Fruit fly (Drosophila melanogaster) whole organism, embryonic: Measurements from ENCODE around the gene CG46301.

Experiments
- Atf6 ChIP-seq: fragments of 200-800 bp; sonication (Bioruptor generic); IDR thresholded peaks from 2 replicates; pipeline ENCODE4 v1.3.6; 2022; ENCODE audit warnings: missing biosample characterization, missing genetic modification characterization
- CG10959 ChIP-seq: fragments of 200-800 bp; sonication (Bioruptor generic); IDR thresholded peaks from 2 replicates; pipeline ENCODE4 v1.3.6; 2022; ENCODE audit warnings: missing biosample characterization, missing genetic modification characterization
- CG13424 ChIP-seq: fragments of 200-800 bp; sonication (Bioruptor generic); optimal IDR thresholded peaks from 2 replicates; lab custom pipeline; 2019; ENCODE audit warnings: missing biosample characterization, mild to moderate bottlenecking, missing genetic modification characterization, moderate library complexity
- CG15514 ChIP-seq: fragments of 200-800 bp; sonication (Bioruptor generic); optimal IDR thresholded peaks from 3 replicates; lab custom pipeline; 2017; ENCODE audit warnings: missing biosample characterization, missing genetic modification characterization, mild to moderate bottlenecking, moderate library complexity, missing genetic modification reagents
- CG17359 ChIP-seq: fragments of 200-800 bp; sonication (Bioruptor generic); optimal IDR thresholded peaks from 3 replicates; lab custom pipeline; 2018; ENCODE audit warnings: missing biosample characterization, mild to moderate bottlenecking, missing genetic modification characterization, moderate library complexity
- CG17385 ChIP-seq: fragments of 200-800 bp; sonication (Bioruptor generic); optimal IDR thresholded peaks from 3 replicates; lab custom pipeline; 2018; ENCODE audit warnings: missing biosample characterization, mild to moderate bottlenecking, missing genetic modification characterization
- CG17612 ChIP-seq: fragments of 200-800 bp; sonication (Bioruptor generic); IDR thresholded peaks from 2 replicates; pipeline ENCODE4 v1.3.6; 2022; ENCODE audit warnings: missing biosample characterization, missing genetic modification characterization
- CG17802 ChIP-seq: fragments of 200-800 bp; sonication (Bioruptor generic); optimal IDR thresholded peaks from 2 replicates; lab custom pipeline; 2018; ENCODE audit warnings: missing biosample characterization, mild to moderate bottlenecking, missing genetic modification characterization, moderate library complexity
- CG1832 ChIP-seq: fragments of 200-800 bp; sonication (Bioruptor generic); optimal IDR thresholded peaks from 2 replicates; lab custom pipeline; 2017; ENCODE audit warnings: missing biosample characterization, mild to moderate bottlenecking, missing genetic modification characterization, inconsistent platforms
- CG2712 ChIP-seq: fragments of 200-800 bp; optimal IDR thresholded peaks from 3 replicates; lab custom pipeline; 2019; ENCODE audit warnings: missing biosample characterization, mild to moderate bottlenecking, missing genetic modification characterization, moderate library complexity
- CG30431 ChIP-seq: fragments of 200-800 bp; sonication (Bioruptor generic); optimal IDR thresholded peaks from 2 replicates; lab custom pipeline; 2017; ENCODE audit warnings: missing biosample characterization, missing genetic modification characterization
- CG3407 ChIP-seq: fragments of 200-800 bp; sonication (Bioruptor generic); optimal IDR thresholded peaks from 2 replicates; lab custom pipeline; 2018; ENCODE audit warnings: missing biosample characterization, mild to moderate bottlenecking, missing genetic modification characterization
- CG34422 ChIP-seq: fragments of 200-800 bp; sonication (Bioruptor generic); IDR thresholded peaks from 3 replicates; pipeline ENCODE4 v1.3.6; 2022; ENCODE audit warnings: missing biosample characterization, missing genetic modification characterization
- CG7786 ChIP-seq: fragments of 200-800 bp; sonication (Bioruptor generic); optimal IDR thresholded peaks from 2 replicates; lab custom pipeline; 2016; ENCODE audit warnings: missing biosample characterization, missing genetic modification characterization
- CG7839 ChIP-seq: fragments of 200-800 bp; sonication (Bioruptor generic); optimal IDR thresholded peaks from 3 replicates; lab custom pipeline; 2018; ENCODE audit warnings: missing biosample characterization, mild to moderate bottlenecking, missing genetic modification characterization, moderate library complexity
- CG7928 ChIP-seq: fragments of 200-800 bp; sonication (Bioruptor generic); optimal IDR thresholded peaks from 2 replicates; lab custom pipeline; 2017; ENCODE audit warnings: missing biosample characterization, mild to moderate bottlenecking, missing genetic modification characterization
- CG7963 ChIP-seq: fragments of 200-800 bp; sonication (Bioruptor generic); IDR thresholded peaks from 3 replicates; pipeline ENCODE4 v1.3.6; 2022; ENCODE audit warnings: missing biosample characterization, missing genetic modification characterization; ENCODE audit not compliant: partially characterized antibody
- CG9727 ChIP-seq: fragments of 200-800 bp; sonication (Bioruptor generic); optimal IDR thresholded peaks from 3 replicates; lab custom pipeline; 2017; ENCODE audit warnings: missing biosample characterization, mild to moderate bottlenecking, missing genetic modification characterization
- Fer1 ChIP-seq: fragments of 200-800 bp; sonication (Bioruptor generic); optimal IDR thresholded peaks from 2 replicates; lab custom pipeline; 2017; ENCODE audit warnings: missing biosample characterization, mild to moderate bottlenecking, missing genetic modification characterization
- Hmr ChIP-seq: fragments of 200-800 bp; sonication (Bioruptor generic); optimal IDR thresholded peaks from 3 replicates; lab custom pipeline; 2017; ENCODE audit warnings: mild to moderate bottlenecking, missing biosample characterization, missing genetic modification reagents, missing genetic modification characterization
- MESR4 ChIP-seq: fragments of 200-800 bp; sonication (Bioruptor generic); optimal IDR thresholded peaks from 2 replicates; lab custom pipeline; 2018; ENCODE audit warnings: missing biosample characterization, mild to moderate bottlenecking, missing genetic modification characterization, moderate library complexity
- Mes4 ChIP-seq: fragments of 200-800 bp; sonication (Bioruptor generic); optimal IDR thresholded peaks from 2 replicates; lab custom pipeline; 2016; ENCODE audit warnings: missing biosample characterization, missing genetic modification characterization
- Nf-YC ChIP-seq: fragments of 200-800 bp; optimal IDR thresholded peaks from 3 replicates; lab custom pipeline; 2019; ENCODE audit warnings: missing biosample characterization, mild to moderate bottlenecking, missing genetic modification characterization, moderate library complexity
- Optix ChIP-seq: fragments of 200-800 bp; sonication (Bioruptor generic); IDR thresholded peaks from 3 replicates; pipeline ENCODE4 v1.3.6; 2022; ENCODE audit warnings: missing biosample characterization, missing genetic modification characterization
- Scr ChIP-seq: fragments of 200-800 bp; sonication (Bioruptor generic); IDR thresholded peaks from 2 replicates; pipeline ENCODE4 v1.3.6; 2022; ENCODE audit warnings: missing biosample characterization, missing genetic modification characterization; ENCODE audit not compliant: partially characterized antibody
- Spps ChIP-seq: fragments of 200-800 bp; sonication (Bioruptor generic); optimal IDR thresholded peaks from 2 replicates; lab custom pipeline; 2018; ENCODE audit warnings: missing biosample characterization, mild to moderate bottlenecking, missing genetic modification characterization
- TFAM ChIP-seq: fragments of 200-800 bp; sonication (Bioruptor generic); optimal IDR thresholded peaks from 2 replicates; lab custom pipeline; 2017; ENCODE audit warnings: missing biosample characterization, missing genetic modification characterization, inconsistent platforms
- bowl ChIP-seq: fragments of 200-800 bp; sonication (Bioruptor generic); IDR thresholded peaks from 2 replicates; pipeline ENCODE4 v1.3.6; 2022; ENCODE audit warnings: missing biosample characterization, missing genetic modification characterization
- cg ChIP-seq: fragments of 200-800 bp; sonication (Bioruptor generic); optimal IDR thresholded peaks from 3 replicates; lab custom pipeline; 2019; ENCODE audit warnings: missing biosample characterization, mild to moderate bottlenecking, missing genetic modification characterization, moderate library complexity
- dati ChIP-seq: fragments of 200-800 bp; sonication (Bioruptor generic); IDR thresholded peaks from 2 replicates; pipeline ENCODE4 v1.3.6; 2022; ENCODE audit warnings: missing biosample characterization, missing genetic modification characterization
- dmrt99B ChIP-seq: fragments of 200-800 bp; sonication (Bioruptor generic); optimal IDR thresholded peaks from 2 replicates; lab custom pipeline; 2018; ENCODE audit warnings: missing biosample characterization, mild to moderate bottlenecking, missing genetic modification characterization, moderate library complexity
- fd64A ChIP-seq: fragments of 200-800 bp; sonication (Bioruptor generic); optimal IDR thresholded peaks from 3 replicates; lab custom pipeline; 2018; ENCODE audit warnings: missing biosample characterization, mild to moderate bottlenecking, missing genetic modification characterization
- fu2 ChIP-seq: fragments of 200-800 bp; sonication (Bioruptor generic); optimal IDR thresholded peaks from 2 replicates; lab custom pipeline; 2016; ENCODE audit warnings: missing biosample characterization, missing genetic modification characterization
- gcm2 ChIP-seq: fragments of 200-800 bp; sonication (Bioruptor generic); optimal IDR thresholded peaks from 2 replicates; lab custom pipeline; 2016; ENCODE audit warnings: missing biosample characterization, missing genetic modification characterization
- gem ChIP-seq: fragments of 200-800 bp; sonication (Bioruptor generic); optimal IDR thresholded peaks from 2 replicates; lab custom pipeline; 2019; ENCODE audit warnings: missing biosample characterization, mild to moderate bottlenecking, missing genetic modification characterization, moderate library complexity
- gro ChIP-seq: fragments of 200-800 bp; sonication (Bioruptor generic); optimal IDR thresholded peaks from 2 replicates; lab custom pipeline; 2016; ENCODE audit warnings: missing biosample characterization, missing genetic modification characterization
- her ChIP-seq: fragments of 200-800 bp; sonication (Bioruptor generic); optimal IDR thresholded peaks from 2 replicates; lab custom pipeline; 2016; ENCODE audit warnings: missing biosample characterization, missing genetic modification characterization
- hkb ChIP-seq, 2 experiments: fragments of 200-800 bp in 1 of 2; fragments of >200 bp in 1 of 2; sonication (Bioruptor generic) in 1 of 2; IDR thresholded peaks in 1 of 2; optimal IDR thresholded peaks in 1 of 2; 2 replicates each; pipeline versions ENCODE4 v1.3.6 to Lab custom; 2017 to 2022; ENCODE audit warnings: missing biosample characterization in 1 of 2, missing genetic modification characterization in 1 of 2
- hth ChIP-seq: fragments of >200 bp; optimal IDR thresholded peaks from 2 replicates; lab custom pipeline; 2017; ENCODE audit warnings: inconsistent platforms
- knrl ChIP-seq: fragments of 200-800 bp; sonication (Bioruptor generic); IDR thresholded peaks from 3 replicates; pipeline ENCODE4 v1.3.6; 2022; ENCODE audit warnings: missing biosample characterization, missing genetic modification characterization; ENCODE audit not compliant: partially characterized antibody
- otp ChIP-seq: fragments of 200-800 bp; sonication (Bioruptor generic); IDR thresholded peaks from 3 replicates; pipeline ENCODE4, ENCODE4 v1.3.6; 2022; ENCODE audit warnings: missing biosample characterization, missing genetic modification characterization
- phol ChIP-seq: fragments of 200-800 bp; sonication (Bioruptor generic); optimal IDR thresholded peaks from 3 replicates; lab custom pipeline; 2018; ENCODE audit warnings: missing biosample characterization, mild to moderate bottlenecking, missing genetic modification characterization, moderate library complexity
- pita ChIP-seq: fragments of 200-800 bp; sonication (Bioruptor generic); optimal IDR thresholded peaks from 2 replicates; lab custom pipeline; 2017; ENCODE audit warnings: missing biosample characterization, mild to moderate bottlenecking, missing genetic modification characterization
- rib ChIP-seq: fragments of 200-800 bp; sonication (Bioruptor generic); IDR thresholded peaks from 2 replicates; pipeline ENCODE4 v1.3.6; 2022; ENCODE audit warnings: missing biosample characterization, missing genetic modification characterization
- sr ChIP-seq: fragments of 200-800 bp; sonication (Bioruptor generic); IDR thresholded peaks from 3 replicates; pipeline ENCODE4 v1.3.6; 2022; ENCODE audit warnings: missing biosample characterization, missing genetic modification characterization
- tap ChIP-seq: fragments of 200-800 bp; optimal IDR thresholded peaks from 3 replicates; lab custom pipeline; 2019; ENCODE audit warnings: missing biosample characterization, mild to moderate bottlenecking, missing genetic modification characterization, moderate library complexity
- tna ChIP-seq: fragments of 200-800 bp; sonication (Bioruptor generic); IDR thresholded peaks from 2 replicates; pipeline ENCODE4 v1.3.6; 2022; ENCODE audit warnings: missing biosample characterization, missing genetic modification characterization; ENCODE audit not compliant: partially characterized antibody
- ttk ChIP-seq: fragments of 200-800 bp; sonication (Bioruptor generic); IDR thresholded peaks from 2 replicates; pipeline ENCODE4 v2.1.2; 2022; ENCODE audit warnings: missing biosample characterization, missing genetic modification characterization
- wor ChIP-seq: fragments of 200-800 bp; sonication (Bioruptor generic); IDR thresholded peaks from 2 replicates; pipeline ENCODE4 v1.3.6; 2022; ENCODE audit warnings: missing biosample characterization, missing genetic modification characterization
- zen2 ChIP-seq: fragments of 200-800 bp; sonication (Bioruptor generic); IDR thresholded peaks from 3 replicates; pipeline ENCODE4 v1.3.6; 2022; ENCODE audit warnings: missing biosample characterization, missing genetic modification characterization; ENCODE audit not compliant: partially characterized antibody
- zfh2 ChIP-seq: fragments of 200-800 bp; sonication (Bioruptor generic); optimal IDR thresholded peaks from 2 replicates; lab custom pipeline; 2016; ENCODE audit warnings: missing biosample characterization, missing genetic modification characterization

CG46301 gene

DNA sequence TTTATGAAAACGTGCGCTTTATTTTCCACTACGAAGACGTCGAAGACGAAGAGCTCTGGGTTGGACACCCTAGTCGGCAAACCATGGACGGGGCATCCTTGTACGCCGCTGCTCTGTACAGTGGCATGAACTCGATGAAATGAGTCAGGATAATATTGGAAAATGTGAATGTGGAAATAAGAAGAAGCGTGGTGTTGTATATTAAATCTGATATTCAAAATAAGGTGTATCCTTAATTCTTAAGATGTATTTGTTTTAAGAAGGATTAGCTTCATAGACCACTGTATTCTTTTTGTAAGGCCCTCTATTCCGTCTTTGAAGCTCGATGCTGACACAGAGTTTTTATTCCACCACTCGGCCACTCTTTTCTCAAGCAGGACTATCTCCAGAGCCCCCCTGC is 37.3 kb downstream of the CG46301 start (continued):
- TF ChIP-seq rib (GFP tag; lab: Robert Waterston, UW): no peak
- no peak for TF ChIP-seq hkb (optimal IDR thresholded peaks at IDR 0.05; lab: Kevin White, UChicago)
- peak; percentile 56; the same call in 1 of the 2 replicates for TF ChIP-seq hkb (GFP tag; IDR thresholded peaks at IDR 0.05; lab: Robert Waterston, UW)
- no peak for TF ChIP-seq CG30431
- no peak for TF ChIP-seq zfh2 (GFP tag; lab: Kevin White, UChicago)
- TF ChIP-seq ttk (GFP tag; lab: Robert Waterston, UW): peak; percentile 57
- TF ChIP-seq dati (GFP tag; lab: Robert Waterston, UW): no peak
- no peak for TF ChIP-seq CG34422
- no peak for TF ChIP-seq cg (GFP tag; lab: Kevin White, UChicago)
- peak; percentile 57 for TF ChIP-seq dmrt99B
- peak; percentile 70 for TF ChIP-seq Hmr (GFP tag; lab: Kevin White, UChicago)
- TF ChIP-seq pita: no peak
- no peak for TF ChIP-seq CG10959 (GFP tag; lab: Robert Waterston, UW)
- peak; percentile 78 for TF ChIP-seq Fer1 (GFP tag; lab: Kevin White, UChicago)
- peak; percentile 53 for TF ChIP-seq CG17385
- TF ChIP-seq bowl (GFP tag; lab: Robert Waterston, UW): no peak
- no peak for TF ChIP-seq CG3407 (GFP tag; lab: Kevin White, UChicago)
- no peak for TF ChIP-seq CG15514 (GFP tag; lab: Kevin White, UChicago)
- TF ChIP-seq CG13424 (tag; lab: Kevin White, UChicago): peak; percentile 46
- no peak for TF ChIP-seq gcm2 (GFP tag; lab: Kevin White, UChicago)
- TF ChIP-seq hth (lab: Kevin White, UChicago): no peak
- no peak for TF ChIP-seq Mes4 (GFP tag; lab: Kevin White, UChicago)
- no peak for TF ChIP-seq fd64A (GFP tag; lab: Kevin White, UChicago)
- no peak for TF ChIP-seq Optix (GFP tag; lab: Robert Waterston, UW)
- TF ChIP-seq CG7963 (GFP tag; lab: Robert Waterston, UW): no peak
- no peak for TF ChIP-seq Nf-YC (tag; lab: Kevin White, UChicago)
- TF ChIP-seq CG7786 (GFP tag; lab: Kevin White, UChicago): no peak
- TF ChIP-seq phol: peak; percentile 26
- no peak for TF ChIP-seq gro (GFP tag; lab: Kevin White, UChicago)
- TF ChIP-seq CG9727: peak; percentile 31
- TF ChIP-seq Scr (GFP tag; lab: Robert Waterston, UW): no peak
- no peak for TF ChIP-seq CG17802 (tag; lab: Kevin White, UChicago)
- no peak for TF ChIP-seq Spps (tag; lab: Kevin White, UChicago)
- peak; percentile 47; the same call in 1 of the 2 replicates for TF ChIP-seq Atf6
- TF ChIP-seq wor (GFP tag; lab: Robert Waterston, UW): no peak
- no peak for TF ChIP-seq otp (GFP tag; lab: Robert Waterston, UW)
- TF ChIP-seq tna (GFP tag; lab: Robert Waterston, UW): no peak
- TF ChIP-seq TFAM: no peak
- no peak for TF ChIP-seq CG17612
- peak; percentile 61 for TF ChIP-seq CG7839
- no peak for TF ChIP-seq her (GFP tag; lab: Kevin White, UChicago)
- TF ChIP-seq zen2 (GFP tag; lab: Robert Waterston, UW): no peak
- TF ChIP-seq knrl (GFP tag; lab: Robert Waterston, UW): no peak
- peak; percentile 60 for TF ChIP-seq gem (tag; lab: Kevin White, UChicago)
- TF ChIP-seq CG17359: peak; percentile 54
- TF ChIP-seq tap (tag; lab: Kevin White, UChicago): peak; percentile 32
- TF ChIP-seq CG2712 (tag; lab: Kevin White, UChicago): peak; percentile 27
- no peak for TF ChIP-seq fu2
- TF ChIP-seq CG1832 (GFP tag; lab: Kevin White, UChicago): no peak
- TF ChIP-seq CG7928: no peak
- TF ChIP-seq sr (GFP tag; lab: Robert Waterston, UW): no peak
- TF ChIP-seq MESR4: no peak
